Fruit fly (Drosophila melanogaster) whole organism, embryonic: Measurements from ENCODE around the gene alpha-Est7.

Source experiments
- Asciz ChIP-seq: fragments of 200-800 bp; sonication (Bioruptor generic); optimal IDR thresholded peaks from 2 replicates; lab custom pipeline; 2017; ENCODE audit warnings: missing biosample characterization, mild to moderate bottlenecking, missing genetic modification characterization, missing genetic modification reagents
- Atf6 ChIP-seq: fragments of 200-800 bp; sonication (Bioruptor generic); IDR thresholded peaks from 2 replicates; pipeline ENCODE4 v1.3.6; 2022; ENCODE audit warnings: missing biosample characterization, missing genetic modification characterization
- BtbVII ChIP-seq: fragments of 200-800 bp; sonication (Bioruptor generic); optimal IDR thresholded peaks from 3 replicates; lab custom pipeline; 2017; ENCODE audit warnings: missing biosample characterization, mild to moderate bottlenecking, missing genetic modification characterization
- CG12236 ChIP-seq: fragments of 200-800 bp; sonication (Bioruptor generic); optimal IDR thresholded peaks from 2 replicates; lab custom pipeline; 2016; ENCODE audit warnings: missing biosample characterization, missing genetic modification characterization
- CG14441 ChIP-seq: fragments of 200-800 bp; sonication (Bioruptor generic); IDR thresholded peaks from 2 replicates; pipeline ENCODE4 v1.3.6; 2022; ENCODE audit warnings: missing biosample characterization, missing genetic modification characterization
- CG14965 ChIP-seq: fragments of 200-800 bp; sonication (Bioruptor generic); optimal IDR thresholded peaks from 2 replicates; lab custom pipeline; 2016; ENCODE audit warnings: missing biosample characterization, missing genetic modification characterization, borderline replicate concordance
- CG15479 ChIP-seq: fragments of 200-800 bp; sonication (Bioruptor generic); optimal IDR thresholded peaks from 3 replicates; lab custom pipeline; 2019; ENCODE audit warnings: missing biosample characterization, mild to moderate bottlenecking, missing genetic modification characterization, moderate library complexity
- CG17829 ChIP-seq: fragments of 200-800 bp; optimal IDR thresholded peaks from 2 replicates; lab custom pipeline; 2019; ENCODE audit warnings: missing biosample characterization, mild to moderate bottlenecking, missing genetic modification characterization, moderate library complexity
- CG2199 ChIP-seq: fragments of 200-800 bp; sonication (Bioruptor generic); IDR thresholded peaks from 3 replicates; pipeline ENCODE4 v1.3.6; 2022; ENCODE audit warnings: missing biosample characterization, missing genetic modification characterization
- CG2202 ChIP-seq: fragments of 200-800 bp; sonication (Bioruptor generic); optimal IDR thresholded peaks from 2 replicates; lab custom pipeline; 2018; ENCODE audit warnings: missing biosample characterization, mild to moderate bottlenecking, missing genetic modification characterization
- CG3163 ChIP-seq: fragments of 200-800 bp; sonication (Bioruptor generic); optimal IDR thresholded peaks from 3 replicates; lab custom pipeline; 2016; ENCODE audit warnings: missing biosample characterization, missing genetic modification characterization
- CG6854 ChIP-seq: fragments of 200-800 bp; sonication (Bioruptor generic); optimal IDR thresholded peaks from 3 replicates; lab custom pipeline; 2017; ENCODE audit warnings: missing biosample characterization, mild to moderate bottlenecking, missing genetic modification characterization
- CG9817 ChIP-seq: fragments of 200-800 bp; sonication (Bioruptor generic); optimal IDR thresholded peaks from 2 replicates; lab custom pipeline; 2018; ENCODE audit warnings: missing biosample characterization, mild to moderate bottlenecking, missing genetic modification characterization, moderate library complexity
- D19A ChIP-seq: fragments of 200-800 bp; optimal IDR thresholded peaks from 3 replicates; lab custom pipeline; 2019; ENCODE audit warnings: missing biosample characterization, mild to moderate bottlenecking, missing genetic modification characterization, moderate library complexity
- Deaf1 ChIP-seq: fragments of 200-800 bp; optimal IDR thresholded peaks from 3 replicates; lab custom pipeline; 2019; ENCODE audit warnings: missing biosample characterization, mild to moderate bottlenecking, missing genetic modification characterization, moderate library complexity
- Doc3 ChIP-seq: fragments of 200-800 bp; sonication (Bioruptor generic); IDR thresholded peaks from 3 replicates; pipeline ENCODE4 v1.3.6; 2022; ENCODE audit warnings: missing biosample characterization, missing genetic modification characterization; ENCODE audit not compliant: partially characterized antibody
- Dp ChIP-seq: fragments of 200-800 bp; sonication (Bioruptor generic); optimal IDR thresholded peaks from 2 replicates; lab custom pipeline; 2018; ENCODE audit warnings: missing biosample characterization, mild to moderate bottlenecking, missing genetic modification characterization, moderate library complexity
- ERR ChIP-seq: fragments of 200-800 bp; sonication (Bioruptor generic); optimal IDR thresholded peaks from 2 replicates; lab custom pipeline; 2016; ENCODE audit warnings: missing biosample characterization, missing genetic modification characterization
- Hsf ChIP-seq: fragments of 200-800 bp; sonication (Bioruptor generic); optimal IDR thresholded peaks from 3 replicates; lab custom pipeline; 2016; ENCODE audit warnings: missing biosample characterization, missing genetic modification characterization
- Meics ChIP-seq: fragments of 200-800 bp; sonication (Bioruptor generic); optimal IDR thresholded peaks from 2 replicates; lab custom pipeline; 2017; ENCODE audit warnings: missing biosample characterization, mild to moderate bottlenecking, missing genetic modification characterization
- Sry-δ ChIP-seq: fragments of 200-800 bp; sonication (Bioruptor generic); optimal IDR thresholded peaks from 2 replicates; lab custom pipeline; 2016; ENCODE audit warnings: missing biosample characterization, missing genetic modification characterization
- Ssrp ChIP-seq: fragments of 200-800 bp; sonication (Bioruptor generic); optimal IDR thresholded peaks from 2 replicates; lab custom pipeline; 2018; ENCODE audit warnings: missing biosample characterization, mild to moderate bottlenecking, missing genetic modification characterization, moderate library complexity
- Stat92E ChIP-seq, 3 experiments: fragments of >200 bp in 2 of 3; fragments of 200-800 bp in 1 of 3; sonication (Bioruptor generic) in 1 of 3; optimal IDR thresholded peaks; 2 replicates each; lab custom pipeline; 2017 to 2019; ENCODE audit warnings: missing biosample characterization in 3 of 3, missing genetic modification characterization in 3 of 3, mild to moderate bottlenecking in 1 of 3, moderate library complexity in 1 of 3
- TFAM ChIP-seq: fragments of 200-800 bp; sonication (Bioruptor generic); optimal IDR thresholded peaks from 2 replicates; lab custom pipeline; 2017; ENCODE audit warnings: missing biosample characterization, missing genetic modification characterization, inconsistent platforms
- crp ChIP-seq, 2 experiments: fragments of 200-800 bp; sonication (Bioruptor generic); optimal IDR thresholded peaks; 2 replicates in 1 of 2; 3 replicates in 1 of 2; lab custom pipeline; 2017; ENCODE audit warnings: missing biosample characterization in 2 of 2, missing genetic modification characterization in 2 of 2, mild to moderate bottlenecking in 1 of 2, moderate library complexity in 1 of 2
- dan ChIP-seq: fragments of 200-800 bp; sonication (Bioruptor generic); IDR thresholded peaks from 2 replicates; pipeline ENCODE4 v1.3.6; 2022; ENCODE audit warnings: missing biosample characterization, missing genetic modification characterization
- eve ChIP-seq, 2 experiments: fragments of >200 bp; optimal IDR thresholded peaks; 2 replicates each; lab custom pipeline; 2017; ENCODE audit warnings: missing biosample characterization in 2 of 2, missing genetic modification characterization in 2 of 2
- exex ChIP-seq: fragments of 200-800 bp; sonication (Bioruptor generic); optimal IDR thresholded peaks from 4 replicates; lab custom pipeline; 2018; ENCODE audit warnings: missing biosample characterization, mild to moderate bottlenecking, missing genetic modification characterization, moderate library complexity
- insv ChIP-seq, 2 experiments: fragments of 200-800 bp; sonication (Bioruptor generic); optimal IDR thresholded peaks; 3 replicates each; lab custom pipeline; 2016 to 2018; ENCODE audit warnings: missing biosample characterization in 2 of 2, missing genetic modification characterization in 2 of 2
- jumu ChIP-seq: fragments of 200-800 bp; sonication (Bioruptor generic); optimal IDR thresholded peaks from 3 replicates; lab custom pipeline; 2016; ENCODE audit warnings: missing biosample characterization, missing genetic modification characterization
- ken ChIP-seq: fragments of 200-800 bp; sonication (Bioruptor generic); IDR thresholded peaks from 3 replicates; pipeline ENCODE4 v1.3.6; 2022; ENCODE audit warnings: missing biosample characterization, missing genetic modification characterization
- mirr ChIP-seq: fragments of 200-800 bp; sonication (Bioruptor generic); optimal IDR thresholded peaks from 3 replicates; lab custom pipeline; 2018; ENCODE audit warnings: missing biosample characterization, mild to moderate bottlenecking, missing genetic modification characterization
- seq ChIP-seq: fragments of 200-800 bp; sonication (Bioruptor generic); IDR thresholded peaks from 2 replicates; pipeline ENCODE4 v1.3.6; 2022; ENCODE audit warnings: missing biosample characterization, missing genetic modification characterization
- stwl ChIP-seq: fragments of 200-800 bp; sonication (Bioruptor generic); optimal IDR thresholded peaks from 3 replicates; lab custom pipeline; 2018; ENCODE audit warnings: missing biosample characterization, mild to moderate bottlenecking, missing genetic modification characterization, moderate library complexity
- tio ChIP-seq: fragments of 200-800 bp; sonication (Bioruptor generic); optimal IDR thresholded peaks from 2 replicates; lab custom pipeline; 2017; ENCODE audit warnings: missing biosample characterization, missing genetic modification characterization, inconsistent platforms
- tll ChIP-seq, 2 experiments: fragments of 200-800 bp in 1 of 2; fragments of >200 bp in 1 of 2; sonication (Bioruptor generic) in 1 of 2; optimal IDR thresholded peaks; 2 replicates each; lab custom pipeline; 2017 to 2019; ENCODE audit warnings: missing biosample characterization in 2 of 2, missing genetic modification characterization in 2 of 2, mild to moderate bottlenecking in 1 of 2, moderate library complexity in 1 of 2
- toy ChIP-seq: fragments of 200-800 bp; sonication (Bioruptor generic); IDR thresholded peaks from 2 replicates; pipeline ENCODE4 v1.3.6; 2022; ENCODE audit warnings: missing biosample characterization, missing genetic modification characterization
- ttk ChIP-seq: fragments of 200-800 bp; sonication (Bioruptor generic); IDR thresholded peaks from 2 replicates; pipeline ENCODE4 v2.1.2; 2022; ENCODE audit warnings: missing biosample characterization, missing genetic modification characterization

alpha-Est7 gene

DNA sequence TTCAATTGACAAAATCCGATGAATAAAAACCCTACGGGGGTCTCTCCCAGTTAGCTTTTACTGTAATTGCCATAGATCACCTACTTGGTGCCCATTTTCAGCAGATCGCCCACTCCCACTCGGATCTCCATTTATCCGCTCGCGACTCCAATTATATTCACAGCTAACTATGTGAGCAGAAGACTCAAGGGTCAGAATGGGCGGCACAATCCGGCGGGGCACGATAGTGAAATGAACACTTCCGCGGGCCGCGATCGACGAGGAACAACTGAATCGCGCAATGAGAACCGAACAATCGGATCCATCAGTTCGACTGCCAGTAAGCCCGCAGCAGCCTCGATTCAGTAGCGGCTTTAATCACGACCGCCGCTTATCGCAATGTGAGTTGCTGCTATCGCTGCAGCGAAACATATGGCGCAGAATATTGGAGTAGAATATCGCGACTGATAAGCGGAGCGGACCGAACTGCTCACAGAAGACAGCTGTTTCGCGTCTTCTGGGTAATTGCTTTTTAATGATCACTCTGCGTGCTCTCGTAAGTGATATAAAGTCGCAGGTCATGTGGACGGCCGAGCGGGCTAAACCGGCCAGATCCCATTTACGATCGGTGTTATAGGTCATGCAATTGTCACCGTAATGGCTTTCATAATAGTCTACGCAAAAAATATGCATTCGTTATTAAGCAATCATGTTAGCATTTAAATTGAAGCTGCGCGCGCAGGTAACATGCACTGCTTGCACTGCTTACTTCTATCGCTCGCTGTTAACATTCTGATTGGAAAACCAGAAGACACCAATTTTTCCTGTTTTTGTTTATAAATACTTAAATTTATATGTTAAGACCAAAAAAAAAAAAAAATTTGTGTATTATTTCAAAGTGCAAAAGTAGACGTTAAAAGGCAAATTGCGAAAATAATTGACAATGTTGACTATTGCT, 25.5 kb upstream of the alpha-Est7 start, which contains the start of gene alpha-Est1 (continued):
- TF ChIP-seq Sry-δ (GFP tag; lab: Kevin White, UChicago) (no peak), CG2202 (tag; lab: Kevin White, UChicago) (no peak), seq (GFP tag; lab: Robert Waterston, UW) (no peak), Deaf1 (peak; percentile 72), CG3163 (GFP tag; lab: Kevin White, UChicago) (no peak), CG12236 (GFP tag; lab: Kevin White, UChicago) (no peak), tio (GFP tag; lab: Kevin White, UChicago) (no peak), tll (GFP tag; optimal IDR thresholded peaks at IDR 0.05; lab: Kevin White, UChicago) (peak in 1 of 2 experiments; percentile 3), eve (GFP tag; optimal IDR thresholded peaks at IDR 0.05; lab: Kevin White, UChicago) (no peak), ken (0 out of 3 replicates have a peak, but pooled peaks have one; percentile 22), CG9817 (tag; lab: Kevin White, UChicago) (no peak), ttk (GFP tag; lab: Robert Waterston, UW) (no peak), Asciz (GFP tag; lab: Kevin White, UChicago) (no peak), CG2199 (0 out of 3 replicates have a peak, but pooled peaks have one; percentile 16), exex (peak; percentile 51), D19A (tag; lab: Kevin White, UChicago) (no peak), Ssrp (no peak), CG17829 (tag; lab: Kevin White, UChicago) (no peak), CG6854 (no peak), jumu (GFP tag; lab: Kevin White, UChicago) (no peak), crp (GFP tag; optimal IDR thresholded peaks at IDR 0.05; lab: Kevin White, UChicago) (peak in 1 of 2 experiments; percentile 24), CG14441 (no peak), Hsf (no peak), stwl (peak; percentile 69), ERR (no peak), BtbVII (GFP tag; lab: Kevin White, UChicago) (no peak), Meics (GFP tag; lab: Kevin White, UChicago) (no peak), dan (GFP tag; lab: Robert Waterston, UW) (no peak), CG15479 (GFP tag; lab: Kevin White, UChicago) (peak; percentile 39), Stat92E (GFP tag; optimal IDR thresholded peaks at IDR 0.05; lab: Kevin White, UChicago) (no peak), Doc3 (GFP tag; lab: Robert Waterston, UW) (no peak), mirr (GFP tag; lab: Kevin White, UChicago) (peak; percentile 70), TFAM (no peak), CG14965 (GFP tag; lab: Kevin White, UChicago) (no peak), Dp (peak; percentile 45), toy (GFP tag; lab: Robert Waterston, UW) (no peak), Atf6 (0 out of 2 replicates have a peak, but pooled peaks have one; percentile 25), insv (GFP tag; optimal IDR thresholded peaks at IDR 0.05; lab: Kevin White, UChicago) (peak in 1 of 2 experiments; percentile 88)
